Worm (Caenorhabditis elegans): ENCODE results near the gene F08H9.2.

F08H9.2 gene

DNA sequence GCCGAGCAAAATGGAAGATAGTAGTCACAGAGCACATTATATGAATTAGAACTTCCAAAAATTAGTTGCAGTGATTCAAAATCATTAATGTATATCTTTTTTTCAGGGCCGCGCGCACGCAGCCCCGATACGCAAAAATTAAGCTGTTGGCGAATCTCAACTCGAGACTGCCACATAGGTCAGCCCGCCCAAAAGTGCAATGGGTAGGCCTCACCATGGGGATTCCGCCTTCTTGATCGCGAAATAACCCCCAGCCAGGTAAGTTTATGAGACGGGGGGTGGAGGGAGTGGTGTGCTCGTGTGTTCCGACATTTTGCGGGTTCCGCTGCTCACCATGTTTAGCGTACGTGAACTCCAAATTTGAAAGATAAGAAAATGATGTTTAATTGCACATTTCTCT is 2.6 kb downstream of the F08H9.2 start, which contains the start of gene F08H9.3 (continued):
- 0 out of 2 replicates have a peak, but pooled peaks have one; percentile 38 for TF ChIP-seq dmd-8 (GFP tag; IDR thresholded peaks at IDR 0.05)
- TF ChIP-seq egl-43 (GFP tag; IDR thresholded peaks at IDR 0.05) = peak; percentile 76
- 0 out of 2 replicates have a peak, but pooled peaks have one; percentile 20 for TF ChIP-seq dmd-9 (GFP tag; IDR thresholded peaks at IDR 0.05)
- TF ChIP-seq snpc-1.2 (GFP tag; IDR thresholded peaks at IDR 0.05) = peak; percentile 73
- peak; percentile 24 for TF ChIP-seq hlh-11 (tag; optimal IDR thresholded peaks at IDR 0.05)
- peak; percentile 63 for TF ChIP-seq F49E8.2 (tag; optimal IDR thresholded peaks at IDR 0.05; ENCODE audit: borderline replicate concordance)
- peak; percentile 28 for TF ChIP-seq F10B5.3 (tag; optimal IDR thresholded peaks at IDR 0.05)
- TF ChIP-seq daf-16 (GFP tag; optimal IDR thresholded peaks at IDR 0.05) = peak in 1 of 2 experiments; percentile 60
- peak; percentile 50 for TF ChIP-seq daf-16 (tag; optimal IDR thresholded peaks at IDR 0.05)
- peak; percentile 43 for TF ChIP-seq dmd-6 (GFP tag; IDR thresholded peaks at IDR 0.05)
- peak; percentile 70 for TF ChIP-seq nhr-102 (tag; optimal IDR thresholded peaks at IDR 0.05)

DNA sequence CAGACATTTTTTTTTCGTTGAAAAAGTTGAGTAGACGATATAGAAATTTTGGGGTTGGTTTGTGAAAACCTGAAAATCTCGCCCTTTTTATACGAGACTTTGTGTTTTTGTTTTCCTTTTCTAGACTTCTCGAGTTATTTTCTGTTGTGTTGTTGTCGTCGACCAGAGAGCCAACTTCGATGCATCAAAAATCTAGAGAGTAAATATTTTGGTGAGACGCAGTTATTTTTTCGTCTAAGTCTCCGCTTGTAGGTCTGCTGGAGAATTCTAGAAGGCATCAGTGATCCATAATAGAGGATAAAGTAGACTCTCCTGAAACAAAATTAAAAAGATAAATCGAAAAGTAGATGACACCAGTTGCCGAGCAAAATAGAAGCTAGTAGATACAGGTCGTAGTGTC is 3.9 kb downstream of the F08H9.2 start, which contains the start of gene F08H9.4:
TSS of gene F08H9.4 (minus strand) at position 61 of the 400 bp plus-strand sequence.
- no peak for TF ChIP-seq dmd-9 (GFP tag; IDR thresholded peaks at IDR 0.05)
- peak in 1 of 2 experiments; percentile 95 for TF ChIP-seq daf-16 (GFP tag; optimal IDR thresholded peaks at IDR 0.05)
- TF ChIP-seq daf-16 (tag; optimal IDR thresholded peaks at IDR 0.05) = no peak

- TF ChIP-seq pha-4 (GFP tag; IDR thresholded peaks at IDR 0.05) = no peak
- TF ChIP-seq pha-4 (tag; optimal IDR thresholded peaks at IDR 0.05) = no peak
- TF ChIP-seq F26F4.8 (GFP tag; conservative IDR thresholded peaks at IDR 0.05) = no peak
- TF ChIP-seq ctbp-1 (GFP tag; IDR thresholded peaks at IDR 0.05) = peak; percentile 33; the same call in 1 of the 2 replicates
- TF ChIP-seq ceh-62 (tag; optimal IDR thresholded peaks at IDR 0.05) = no peak
- peak; percentile 80 for TF ChIP-seq nhr-102 (tag; optimal IDR thresholded peaks at IDR 0.05)
- peak; percentile 77 for TF ChIP-seq egl-43 (GFP tag; IDR thresholded peaks at IDR 0.05)
- TF ChIP-seq daf-8 (GFP tag; IDR thresholded peaks at IDR 0.05) = no peak
- no peak for TF ChIP-seq spr-3 (GFP tag; optimal IDR thresholded peaks at IDR 0.05)
- no peak for TF ChIP-seq gei-8 (GFP tag; optimal IDR thresholded peaks at IDR 0.05)
- TF ChIP-seq zfp-2 (tag; optimal IDR thresholded peaks at IDR 0.05) = no peak
- no peak for TF ChIP-seq lin-38 (GFP tag; IDR thresholded peaks at IDR 0.05)
- no peak for TF ChIP-seq egl-27 (tag; optimal IDR thresholded peaks at IDR 0.05)
- TF ChIP-seq attf-4 (tag; optimal IDR thresholded peaks at IDR 0.05) = no peak
- peak; percentile 7 for TF ChIP-seq mxl-3 (GFP tag; optimal IDR thresholded peaks at IDR 0.05)
- TF ChIP-seq pqm-1 (tag; optimal IDR thresholded peaks at IDR 0.05) = no peak
- no peak for TF ChIP-seq dpl-1 (GFP tag; optimal IDR thresholded peaks at IDR 0.05)
- no peak for TF ChIP-seq Y5F2A.4 (GFP tag; optimal IDR thresholded peaks at IDR 0.05)
- TF ChIP-seq hmg-1.1 (GFP tag; IDR thresholded peaks at IDR 0.05) = peak; percentile 61; the same call in 1 of the 2 replicates
- TF ChIP-seq snpc-1.2 (GFP tag; IDR thresholded peaks at IDR 0.05) = peak; percentile 85
- peak; percentile 25 for TF ChIP-seq hlh-30 (tag; optimal IDR thresholded peaks at IDR 0.05; ENCODE audit: insufficient read depth)
- TF ChIP-seq mxl-2 (GFP tag; conservative IDR thresholded peaks at IDR 0.05) = no peak
- 0 out of 2 replicates have a peak, but pooled peaks have one; percentile 26 for TF ChIP-seq arid-1 (GFP tag; conservative IDR thresholded peaks at IDR 0.05)
- TF ChIP-seq zip-11 (GFP tag; IDR thresholded peaks at IDR 0.05) = no peak
- no peak for TF ChIP-seq Y75B8A.6 (GFP tag; IDR thresholded peaks at IDR 0.05)
- peak; percentile 58 for TF ChIP-seq unc-130 (GFP tag; optimal IDR thresholded peaks at IDR 0.05)
- TF ChIP-seq ceh-28 (tag; optimal IDR thresholded peaks at IDR 0.05) = no peak
- TF ChIP-seq madf-5 (GFP tag; IDR thresholded peaks at IDR 0.05) = no peak
- TF ChIP-seq sdz-12 (GFP tag; optimal IDR thresholded peaks at IDR 0.05) = no peak
- no peak for TF ChIP-seq zip-2 (tag; optimal IDR thresholded peaks at IDR 0.05)
- TF ChIP-seq F44E2.7 (GFP tag; IDR thresholded peaks at IDR 0.05) = no peak
- peak; percentile 61; the same call in 1 of the 2 replicates for TF ChIP-seq php-3 (GFP tag; IDR thresholded peaks at IDR 0.05)
- TF ChIP-seq jun-1 (tag; optimal IDR thresholded peaks at IDR 0.05) = no peak
- no peak; the same call in none of the 2 replicates for TF ChIP-seq set-16 (GFP tag; IDR thresholded peaks at IDR 0.05)
- TF ChIP-seq ceh-44 (GFP tag; IDR thresholded peaks at IDR 0.05) = 0 out of 2 replicates have a peak, but pooled peaks have one; percentile 58
- peak; percentile 42 for TF ChIP-seq spr-1 (tag; optimal IDR thresholded peaks at IDR 0.05)
- 0 out of 2 replicates have a peak, but pooled peaks have one; percentile 17 for TF ChIP-seq ZK337.2 (GFP tag; IDR thresholded peaks at IDR 0.05)
Measured at ce11 chrV:14468196-14468874, 7.9 kb downstream of the F08H9.2 start, which contains the start of gene srz-97. srz-97 (minus strand) TSS chrV:14468246.
